Fruit fly (Drosophila melanogaster) whole organism, wandering third instar larva: Measurements from ENCODE around the gene CG10222.

Experiments
- Mio ChIP-seq: sonication (Bioruptor generic); optimal IDR thresholded peaks from 2 replicates; lab custom pipeline; 2016; ENCODE audit warnings: missing biosample characterization, missing genetic modification characterization
- N ChIP-seq: fragments of >200 bp; optimal IDR thresholded peaks from 2 replicates; lab custom pipeline; 2018; ENCODE audit warnings: missing biosample characterization, missing external identifiers, missing genetic modification characterization
- OdsH ChIP-seq: fragments of 200-800 bp; sonication (Bioruptor generic); optimal IDR thresholded peaks from 2 replicates; lab custom pipeline; 2016; ENCODE audit warnings: missing biosample characterization, mild to moderate bottlenecking, missing genetic modification characterization

- TF ChIP-seq OdsH (GFP tag; lab: Kevin White, UChicago) (no peak), Mio (GFP tag; lab: Kevin White, UChicago) (no peak), N (no peak)
Observed at dm6 chr3L:13389834-13390233, 22.4 kb downstream of the CG10222 start, which contains the start of gene Poc1.
